Worm (Caenorhabditis elegans) whole organism, L3 larva: Measurements from ENCODE around the gene srw-61.

ENCODE experiments used
- R02D3.7 ChIP-seq: fragments of 150-350 bp; optimal IDR thresholded peaks from 2 replicates; lab custom pipeline; 2014; ENCODE audit warnings: missing biosample characterization, missing genetic modification characterization
- ZK546.5 ChIP-seq: sonication (generic microtip); optimal IDR thresholded peaks from 2 replicates; lab custom pipeline; 2017; ENCODE audit warnings: missing biosample characterization, missing genetic modification characterization
- ama-1 ChIP-seq: fragments of 150-350 bp; optimal IDR thresholded peaks from 2 replicates; lab custom pipeline; 2018
- lin-39 ChIP-seq: fragments of 150-350 bp; optimal IDR thresholded peaks from 2 replicates; lab custom pipeline; 2018; ENCODE audit warnings: missing biosample characterization, missing genetic modification reagents, missing genetic modification characterization
- nhr-77 ChIP-seq: fragments of 150-350 bp; optimal IDR thresholded peaks from 2 replicates; lab custom pipeline; 2014; ENCODE audit warnings: missing biosample characterization, missing genetic modification characterization
- pha-4 ChIP-seq: fragments of 150-350 bp; optimal IDR thresholded peaks from 2 replicates; lab custom pipeline; 2014; ENCODE audit warnings: missing biosample characterization, missing genetic modification reagents, missing genetic modification characterization
- pqm-1 ChIP-seq: fragments of 150-350 bp; optimal IDR thresholded peaks from 2 replicates; lab custom pipeline; 2017; ENCODE audit warnings: missing biosample characterization, missing genetic modification characterization, inconsistent platforms
- tbx-2 ChIP-seq: sonication (generic microtip); optimal IDR thresholded peaks from 2 replicates; lab custom pipeline; 2016; ENCODE audit warnings: mild to moderate bottlenecking, missing genetic modification characterization, missing compliant biosample characterization
- unc-39 ChIP-seq: sonication (generic microtip); optimal IDR thresholded peaks from 4 replicates; lab custom pipeline; 2017; ENCODE audit warnings: missing biosample characterization, missing genetic modification characterization
- ztf-11 ChIP-seq: fragments of 150-350 bp; optimal IDR thresholded peaks from 2 replicates; lab custom pipeline; 2014; ENCODE audit warnings: missing biosample characterization, missing genetic modification characterization
- ztf-4 ChIP-seq: fragments of 150-350 bp; optimal IDR thresholded peaks from 2 replicates; lab custom pipeline; 2014; ENCODE audit warnings: missing biosample characterization, missing genetic modification characterization

DNA sequence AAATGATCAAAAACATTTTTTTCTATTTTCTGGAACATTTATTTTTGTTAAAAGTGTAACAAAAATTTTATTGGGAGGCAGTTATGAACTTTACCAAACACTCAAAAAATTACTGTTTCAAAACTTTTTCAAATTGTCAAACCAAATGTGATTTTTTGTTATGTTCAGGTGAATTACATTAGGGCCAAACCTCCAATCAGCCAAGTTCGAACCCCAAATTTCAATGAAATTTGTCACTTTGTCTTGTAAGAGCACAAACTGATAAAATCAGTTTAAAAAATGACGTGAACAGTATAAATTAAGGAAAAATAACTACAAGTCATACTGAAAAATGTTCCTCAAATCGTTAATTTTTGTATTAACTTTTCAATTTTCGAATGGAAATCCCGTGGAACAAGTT lies 36.4 kb downstream of the srw-61 start, which contains the start of gene H25K10.1:
- TF ChIP-seq nhr-77 (tag; lab: Kevin White, UChicago) (no peak), lin-39 (tag; lab: Kevin White, UChicago) (no peak), tbx-2 (tag; lab: Kevin White, UChicago) (no peak), pha-4 (tag; lab: Kevin White, UChicago) (no peak), R02D3.7 (tag; lab: Kevin White, UChicago) (no peak), unc-39 (tag; lab: Kevin White, UChicago) (no peak), ztf-4 (tag; lab: Kevin White, UChicago) (no peak), ZK546.5 (tag; lab: Kevin White, UChicago) (no peak), ama-1 (lab: Kevin White, UChicago) (no peak), pqm-1 (tag; lab: Kevin White, UChicago) (no peak), ztf-11 (tag; lab: Kevin White, UChicago) (no peak)
